Fruit fly (Drosophila melanogaster): ENCODE results near the gene csw.

- TF ChIP-seq ttk (optimal IDR thresholded peaks at IDR 0.05) (no peak), h (optimal IDR thresholded peaks at IDR 0.05) (no peak)
Measured at dm6 chrX:2081848-2082365, 12.1 kb upstream of the csw start.

Measured in Kc167 (cell line).